Worm (Caenorhabditis elegans) whole organism, L1 larva: ENCODE data around the gene W08E12.9.
A peak's percentile ranks its signal among the peaks of the same experiment; 100 is the strongest.

Source experiments
- C04F5.9 ChIP-seq: sonication (generic microtip); optimal IDR thresholded peaks from 2 replicates; lab custom pipeline; 2016; ENCODE audit warnings: missing genetic modification characterization, missing compliant biosample characterization
- C16A3.4 ChIP-seq: fragments of 150-350 bp; optimal IDR thresholded peaks from 2 replicates; lab custom pipeline; 2014; ENCODE audit warnings: missing biosample characterization, missing genetic modification characterization
- C34B4.2 ChIP-seq: sonication (generic microtip); optimal IDR thresholded peaks from 2 replicates; lab custom pipeline; 2017; ENCODE audit warnings: mild to moderate bottlenecking, missing genetic modification characterization, missing compliant biosample characterization
- F16B12.6 ChIP-seq: fragments of 150-350 bp; optimal IDR thresholded peaks from 2 replicates; lab custom pipeline; 2014; ENCODE audit warnings: missing biosample characterization, missing genetic modification characterization
- aha-1 ChIP-seq: fragments of 150-350 bp; optimal IDR thresholded peaks from 2 replicates; lab custom pipeline; 2014; ENCODE audit warnings: missing biosample characterization, missing genetic modification characterization
- ama-1 ChIP-seq: fragments of 150-350 bp; optimal IDR thresholded peaks from 2 replicates; lab custom pipeline; 2014
- blmp-1 ChIP-seq: fragments of 150-350 bp; optimal IDR thresholded peaks from 2 replicates; lab custom pipeline; 2014; ENCODE audit warnings: missing biosample characterization, missing genetic modification characterization
- ceh-8 ChIP-seq: fragments of 200-800 bp; sonication (Bioruptor generic); optimal IDR thresholded peaks from 2 replicates; lab custom pipeline; 2018; ENCODE audit warnings: mild to moderate bottlenecking, missing genetic modification characterization, moderate library complexity, missing compliant biosample characterization
- ceh-90 ChIP-seq: sonication (generic microtip); optimal IDR thresholded peaks from 2 replicates; lab custom pipeline; 2016; ENCODE audit warnings: missing genetic modification characterization, missing compliant biosample characterization
- ces-1 ChIP-seq: fragments of 150-350 bp; optimal IDR thresholded peaks from 2 replicates; lab custom pipeline; 2014; ENCODE audit warnings: missing biosample characterization, missing genetic modification reagents, missing genetic modification characterization
- efl-1 ChIP-seq, 4 experiments: fragments of 150-350 bp; optimal IDR thresholded peaks in 3 of 4; peaks in 1 of 4; 1 replicate in 1 of 4; 2 replicates in 3 of 4; lab custom pipeline; 2014; ENCODE audit warnings: missing biosample characterization in 2 of 4, missing genetic modification characterization in 2 of 4, missing genetic modification reagents in 2 of 4
- elt-2 ChIP-seq: sonication (generic microtip); optimal IDR thresholded peaks from 2 replicates; lab custom pipeline; 2016; ENCODE audit warnings: missing genetic modification characterization, mild to moderate bottlenecking, inconsistent platforms, missing compliant biosample characterization, missing genetic modification reagents
- elt-3 ChIP-seq, 6 experiments: fragments of 150-350 bp in 1 of 6; sonication (generic microtip); optimal IDR thresholded peaks; 2 replicates each; lab custom pipeline; 2017 to 2018; ENCODE audit warnings: missing biosample characterization in 6 of 6, missing genetic modification characterization in 6 of 6, inconsistent platforms in 1 of 6
- fkh-10 ChIP-seq: sonication (generic microtip); optimal IDR thresholded peaks from 2 replicates; lab custom pipeline; 2017; ENCODE audit warnings: missing biosample characterization, missing genetic modification reagents, missing genetic modification characterization
- fkh-4 ChIP-seq: sonication (generic microtip); optimal IDR thresholded peaks from 2 replicates; lab custom pipeline; 2016; ENCODE audit warnings: missing compliant biosample characterization, missing genetic modification characterization, borderline replicate concordance
- fos-1 ChIP-seq: fragments of 150-350 bp; optimal IDR thresholded peaks from 2 replicates; lab custom pipeline; 2014; ENCODE audit warnings: missing biosample characterization, missing genetic modification characterization
- grh-1 ChIP-seq: fragments of 200-800 bp; sonication (Bioruptor generic); IDR thresholded peaks from 2 replicates; pipeline ENCODE4 v1.3.6; 2022; ENCODE audit warnings: missing genetic modification reagents, missing genetic modification characterization, missing compliant biosample characterization
- hlh-17 ChIP-seq: fragments of 200-800 bp; sonication (Bioruptor generic); optimal IDR thresholded peaks from 2 replicates; lab custom pipeline; 2018; ENCODE audit warnings: missing genetic modification characterization, mild to moderate bottlenecking, missing compliant biosample characterization, moderate library complexity, borderline replicate concordance
- irx-1 ChIP-seq: sonication (generic microtip); optimal IDR thresholded peaks from 2 replicates; lab custom pipeline; 2016; ENCODE audit warnings: missing genetic modification characterization, missing compliant biosample characterization
- isw-1 ChIP-seq: fragments of 200-800 bp; sonication (Bioruptor generic); IDR thresholded peaks from 2 replicates; pipeline ENCODE4 v1.3.6; 2022; ENCODE audit warnings: missing genetic modification characterization, missing compliant biosample characterization
- lin-14 ChIP-seq: fragments of 200-800 bp; sonication (Bioruptor generic); optimal IDR thresholded peaks from 2 replicates; lab custom pipeline; 2018; ENCODE audit warnings: mild to moderate bottlenecking, missing genetic modification characterization, moderate library complexity, missing compliant biosample characterization
- lin-15B ChIP-seq: fragments of 150-350 bp; sonication (generic microtip); optimal IDR thresholded peaks from 3 replicates; lab custom pipeline; 2014; ENCODE audit warnings: missing biosample characterization, missing genetic modification characterization
- lin-35 ChIP-seq, 2 experiments: fragments of 150-350 bp; optimal IDR thresholded peaks; 2 replicates each; lab custom pipeline; 2014; ENCODE audit warnings: missing biosample characterization in 2 of 2, missing genetic modification characterization in 2 of 2, missing genetic modification reagents in 2 of 2
- lin-39 ChIP-seq: fragments of 150-350 bp; optimal IDR thresholded peaks from 2 replicates; lab custom pipeline; 2014; ENCODE audit warnings: missing biosample characterization, missing genetic modification reagents, missing genetic modification characterization
- lir-3 ChIP-seq: sonication (generic microtip); optimal IDR thresholded peaks from 2 replicates; lab custom pipeline; 2016; ENCODE audit warnings: mild to moderate bottlenecking, missing genetic modification characterization, moderate library complexity, missing compliant biosample characterization; ENCODE audit not compliant: poor library complexity
- lsy-2 ChIP-seq, 2 experiments: fragments of 150-350 bp; optimal IDR thresholded peaks; 2 replicates each; lab custom pipeline; 2014; ENCODE audit warnings: missing biosample characterization in 2 of 2, missing genetic modification characterization in 2 of 2
- mef-2 ChIP-seq: fragments of 150-350 bp; optimal IDR thresholded peaks from 2 replicates; lab custom pipeline; 2014; ENCODE audit warnings: missing biosample characterization, missing genetic modification characterization
- nhr-12 ChIP-seq: sonication (generic microtip); optimal IDR thresholded peaks from 2 replicates; lab custom pipeline; 2017; ENCODE audit warnings: missing biosample characterization, missing genetic modification characterization
- nhr-19 ChIP-seq: fragments of 200-800 bp; sonication (Bioruptor generic); conservative IDR thresholded peaks from 2 replicates; pipeline ENCODE4 v1.3.6; 2022; ENCODE audit warnings: missing genetic modification characterization, missing compliant biosample characterization
- nhr-237 ChIP-seq: fragments of 150-350 bp; optimal IDR thresholded peaks from 2 replicates; lab custom pipeline; 2014; ENCODE audit warnings: missing biosample characterization, missing genetic modification characterization
- nhr-85 ChIP-seq: sonication (generic microtip); peaks from one replicate; lab custom pipeline; 2016; ENCODE audit warnings: missing genetic modification characterization, inconsistent platforms, missing compliant biosample characterization
- nhr-90 ChIP-seq: sonication (generic microtip); optimal IDR thresholded peaks from 2 replicates; lab custom pipeline; 2016; ENCODE audit warnings: mild to moderate bottlenecking, missing genetic modification characterization, missing compliant biosample characterization; ENCODE audit not compliant: poor library complexity
- pax-3 ChIP-seq: fragments of 200-800 bp; sonication (Bioruptor generic); optimal IDR thresholded peaks from 2 replicates; lab custom pipeline; 2018; ENCODE audit warnings: mild to moderate bottlenecking, missing genetic modification characterization, moderate library complexity, missing compliant biosample characterization
- pqm-1 ChIP-seq: sonication (generic microtip); optimal IDR thresholded peaks from 3 replicates; lab custom pipeline; 2017; ENCODE audit warnings: missing biosample characterization, missing genetic modification characterization
- rnt-1 ChIP-seq: sonication (generic microtip); optimal IDR thresholded peaks from 2 replicates; lab custom pipeline; 2016; ENCODE audit warnings: mild to moderate bottlenecking, missing genetic modification characterization, moderate library complexity, missing compliant biosample characterization
- snu-23 ChIP-seq: sonication (generic microtip); optimal IDR thresholded peaks from 2 replicates; lab custom pipeline; 2016; ENCODE audit warnings: missing genetic modification characterization, missing compliant biosample characterization
- tlp-1 ChIP-seq: fragments of 150-350 bp; optimal IDR thresholded peaks from 2 replicates; lab custom pipeline; 2014; ENCODE audit warnings: missing biosample characterization, missing genetic modification characterization
- unc-62 ChIP-seq: fragments of 150-350 bp; optimal IDR thresholded peaks from 2 replicates; lab custom pipeline; 2014; ENCODE audit warnings: missing biosample characterization, missing genetic modification reagents, missing genetic modification characterization
- unc-98 ChIP-seq: fragments of 200-800 bp; sonication (Bioruptor generic); IDR thresholded peaks from 2 replicates; pipeline ENCODE4 v1.3.6; 2022; ENCODE audit warnings: missing genetic modification characterization, missing compliant biosample characterization
- xbp-1 ChIP-seq: sonication (generic microtip); optimal IDR thresholded peaks from 2 replicates; lab custom pipeline; 2016; ENCODE audit warnings: missing genetic modification characterization, missing compliant biosample characterization
- zag-1 ChIP-seq: fragments of 150-350 bp; optimal IDR thresholded peaks from 2 replicates; lab custom pipeline; 2014; ENCODE audit warnings: missing biosample characterization, missing genetic modification characterization
- zip-4 ChIP-seq: fragments of 200-800 bp; sonication (Bioruptor generic); optimal IDR thresholded peaks from 2 replicates; lab custom pipeline; 2018; ENCODE audit warnings: mild to moderate bottlenecking, missing genetic modification characterization, moderate library complexity, missing compliant biosample characterization

Gene W08E12.9

DNA sequence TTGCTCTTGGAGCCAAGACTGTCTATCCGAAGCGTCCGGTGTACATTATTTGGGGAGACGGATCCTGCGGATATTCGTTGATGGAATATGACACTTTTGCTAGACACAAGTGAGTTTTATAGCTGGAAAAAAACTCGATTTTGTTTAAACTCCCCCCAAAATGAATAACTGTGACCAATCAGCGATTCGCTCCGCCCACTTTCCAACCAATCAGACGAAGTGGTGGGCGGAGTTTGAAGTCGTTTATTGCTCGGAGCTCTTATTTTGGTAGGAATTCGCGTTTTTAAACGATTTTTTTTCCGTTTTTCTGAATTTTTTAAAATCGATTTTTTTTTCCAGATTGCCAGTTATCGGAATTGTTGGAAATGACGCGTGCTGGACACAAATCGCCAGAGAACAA, 45.6 kb downstream of the W08E12.9 start:
- TF ChIP-seq fos-1 (tag; lab: Kevin White, UChicago) (no peak), efl-1 (optimal IDR thresholded peaks at IDR 0.05; lab: Kevin White, UChicago) (no peak), efl-1 (GFP tag; optimal IDR thresholded peaks at IDR 0.05 in 1 of 2; lab: Kevin White, UChicago) (no peak), ces-1 (GFP tag; lab: Kevin White, UChicago) (no peak), pqm-1 (no peak), unc-98 (no peak), fkh-10 (GFP tag; lab: Kevin White, UChicago) (no peak), ama-1 (lab: Kevin White, UChicago) (no peak), C16A3.4 (tag; lab: Kevin White, UChicago) (no peak), isw-1 (GFP tag; lab: Robert Waterston, UW) (no peak), zip-4 (GFP tag; lab: Kevin White, UChicago) (no peak), hlh-17 (GFP tag; lab: Kevin White, UChicago) (no peak), lin-15B (tag; lab: Kevin White, UChicago) (no peak), aha-1 (tag; lab: Kevin White, UChicago) (no peak), zag-1 (no peak), ceh-8 (GFP tag; lab: Kevin White, UChicago) (no peak)

DNA sequence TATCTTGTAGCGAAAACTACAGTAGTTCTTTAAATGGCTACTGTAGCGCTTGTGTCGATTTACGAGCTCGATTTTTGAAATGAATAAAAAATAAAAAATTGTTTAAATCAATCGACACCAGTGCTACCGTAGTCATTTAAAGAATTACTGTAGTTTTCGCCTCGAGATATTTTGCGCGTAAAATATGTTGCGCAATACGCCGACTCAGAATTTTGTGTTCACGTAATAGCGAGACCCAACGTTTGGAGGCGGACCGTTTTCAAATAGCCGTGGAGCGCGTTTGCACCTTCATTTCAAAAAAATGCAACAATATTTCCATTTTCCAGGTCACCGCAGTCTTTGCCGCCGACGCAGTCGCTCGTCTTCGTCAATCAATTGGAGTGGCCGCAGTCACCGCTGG, 47.1 kb downstream of the W08E12.9 start:
- TF ChIP-seq nhr-12 (tag; lab: Kevin White, UChicago) (no peak), zip-4 (GFP tag; lab: Kevin White, UChicago) (no peak), fkh-10 (GFP tag; lab: Kevin White, UChicago) (no peak), ceh-90 (tag; lab: Kevin White, UChicago) (no peak), tlp-1 (tag; lab: Kevin White, UChicago) (no peak), mef-2 (tag; lab: Kevin White, UChicago) (no peak), irx-1 (no peak), C34B4.2 (tag; lab: Kevin White, UChicago) (no peak), pqm-1 (no peak), lin-39 (tag; lab: Kevin White, UChicago) (no peak), fkh-4 (no peak), xbp-1 (tag; lab: Kevin White, UChicago) (no peak), blmp-1 (tag; lab: Kevin White, UChicago) (no peak), nhr-237 (no peak), nhr-19 (GFP tag; lab: Robert Waterston, UW) (no peak)

DNA sequence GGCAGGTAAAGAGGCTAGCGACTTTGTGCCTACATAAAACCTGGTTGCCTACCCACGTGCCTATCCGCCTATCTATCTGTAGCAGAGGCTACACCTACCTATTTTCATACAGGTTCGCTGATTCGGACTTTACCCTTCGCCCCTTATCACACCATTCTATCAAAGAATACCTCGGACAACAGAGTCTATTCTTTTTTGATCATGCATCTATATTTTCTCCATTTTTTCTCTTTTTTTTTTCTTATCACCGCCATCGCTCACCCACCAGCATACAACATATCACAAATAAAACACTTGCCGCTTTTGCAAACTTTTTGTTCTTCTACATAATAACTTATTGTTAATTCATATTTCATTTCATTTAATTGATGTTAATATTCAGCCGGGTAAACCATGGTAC, 48.8 kb downstream of the W08E12.9 start, which contains the start of gene T26C12.1:
Gene T26C12.1, plus strand, starts transcription at position 383 of the 400 bp plus-strand sequence.
- TF ChIP-seq nhr-19 (GFP tag; lab: Robert Waterston, UW) (no peak), lin-15B (tag; lab: Kevin White, UChicago) (no peak), nhr-90 (peak; percentile 19), elt-2 (tag; lab: Kevin White, UChicago) (peak; percentile 41), C16A3.4 (tag; lab: Kevin White, UChicago) (no peak), F16B12.6 (tag; lab: Kevin White, UChicago) (no peak), pax-3 (tag; lab: Kevin White, UChicago) (no peak), lsy-2 (tag; optimal IDR thresholded peaks at IDR 0.05; lab: Kevin White, UChicago) (no peak), efl-1 (optimal IDR thresholded peaks at IDR 0.05; lab: Kevin White, UChicago) (no peak), efl-1 (GFP tag; optimal IDR thresholded peaks at IDR 0.05 in 1 of 2; lab: Kevin White, UChicago) (peak in 1 of 2 experiments; percentile 14), unc-62 (GFP tag; lab: Kevin White, UChicago) (no peak), C04F5.9 (tag; lab: Kevin White, UChicago) (no peak), grh-1 (no peak)

DNA sequence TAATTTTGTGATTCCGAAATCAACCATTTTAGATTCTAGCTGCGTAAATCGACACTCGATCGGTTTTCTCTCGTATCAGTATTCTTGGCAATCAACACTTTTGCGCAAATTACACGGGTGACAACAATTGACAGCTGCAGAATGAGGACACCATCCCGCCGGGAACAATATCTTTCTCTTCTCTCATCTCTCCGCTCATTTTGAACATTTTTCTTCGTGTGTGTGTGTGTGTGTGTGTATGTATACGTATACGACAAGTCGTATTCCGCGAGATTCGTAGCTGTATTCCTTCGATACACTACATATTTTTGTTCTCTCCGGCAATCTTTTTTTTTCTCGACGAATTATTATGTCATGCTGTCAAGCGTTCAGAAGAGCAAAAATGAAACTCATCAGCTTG, 50.5 kb downstream of the W08E12.9 start:
- TF ChIP-seq snu-23 (peak; percentile 6), lir-3 (no peak), elt-3 (tag; optimal IDR thresholded peaks at IDR 0.05; lab: Kevin White, UChicago) (peak in 2 of 6 experiments; percentile 16 to 41), nhr-85 (tag; lab: Kevin White, UChicago) (peak; percentile 37), blmp-1 (tag; lab: Kevin White, UChicago) (peak; percentile 56), lin-35 (GFP tag; optimal IDR thresholded peaks at IDR 0.05; lab: Kevin White, UChicago) (peak in 1 of 2 experiments; percentile 9), rnt-1 (tag; lab: Kevin White, UChicago) (no peak), lin-14 (GFP tag; lab: Kevin White, UChicago) (peak; percentile 49)
